Fruit fly (Drosophila melanogaster): ENCODE data around the gene CG33630.

- TF ChIP-seq YL-1 (GFP tag; optimal IDR thresholded peaks at IDR 0.05), result peak; percentile 36
- no peak for TF ChIP-seq Nf-YB (GFP tag; optimal IDR thresholded peaks at IDR 0.05)
- TF ChIP-seq p53 (GFP tag; optimal IDR thresholded peaks at IDR 0.05), result no peak
- no peak for TF ChIP-seq CG8944 (GFP tag; optimal IDR thresholded peaks at IDR 0.05)
- TF ChIP-seq Jarid2 (GFP tag; optimal IDR thresholded peaks at IDR 0.05), result no peak
- TF ChIP-seq ase (GFP tag; IDR thresholded peaks at IDR 0.05), result no peak
- TF ChIP-seq CG15696 (tag; optimal IDR thresholded peaks at IDR 0.05), result peak; percentile 25
- TF ChIP-seq cg (GFP tag; optimal IDR thresholded peaks at IDR 0.05), result no peak
- TF ChIP-seq CG4854 (GFP tag; optimal IDR thresholded peaks at IDR 0.05), result no peak
- no peak for TF ChIP-seq Trl (optimal IDR thresholded peaks at IDR 0.05)
- peak; percentile 4 for TF ChIP-seq Trl (GFP tag; optimal IDR thresholded peaks at IDR 0.05)
- TF ChIP-seq CG13894 (tag; optimal IDR thresholded peaks at IDR 0.05), result no peak
These were observed 13.4 kb upstream of the CG33630 start, which contains the start of gene ohgt for dm6 chr3R:10048842-10049527.

Data from whole organism, embryonic.